Fruit fly (Drosophila melanogaster): ENCODE data around the gene CG32148.
A peak's percentile ranks its signal among the peaks of the same experiment; 100 is the strongest.

dm6 chr3L:14992807-14993206, 30.5 kb upstream of the CG32148 start:
- TF ChIP-seq sug (tag; optimal IDR thresholded peaks at IDR 0.05), result peak; percentile 35
- no peak for TF ChIP-seq Doc3 (GFP tag; IDR thresholded peaks at IDR 0.05; ENCODE audit: partially characterized antibody)
- no peak for TF ChIP-seq Hr39 (optimal IDR thresholded peaks at IDR 0.05)
- TF ChIP-seq D19A (tag; optimal IDR thresholded peaks at IDR 0.05), result no peak

Measured in whole organism, embryonic.